Worm (Caenorhabditis elegans) whole organism, midembryonic: ENCODE results near the gene BE10.3.

Experiments
- cog-1 ChIP-seq: sonication (generic microtip); optimal IDR thresholded peaks from 2 replicates; lab custom pipeline; 2016; ENCODE audit warnings: missing genetic modification characterization, missing compliant biosample characterization
- flt-1 ChIP-seq: fragments of 200-800 bp; sonication (Bioruptor generic); IDR thresholded peaks from 2 replicates; pipeline ENCODE4 v1.3.6; 2022; ENCODE audit warnings: missing genetic modification characterization, missing compliant biosample characterization
- klf-2 ChIP-seq: fragments of 200-800 bp; sonication (Bioruptor generic); conservative IDR thresholded peaks from 2 replicates; pipeline ENCODE4 v1.3.6; 2022; ENCODE audit warnings: missing genetic modification reagents, missing genetic modification characterization, missing compliant biosample characterization
- ref-1 ChIP-seq: fragments of 200-800 bp; sonication (Bioruptor generic); conservative IDR thresholded peaks from 2 replicates; pipeline ENCODE4 v1.3.6; 2022; ENCODE audit warnings: missing genetic modification reagents, missing genetic modification characterization, missing compliant biosample characterization
- tab-1 ChIP-seq: fragments of 200-800 bp; sonication (Bioruptor generic); IDR thresholded peaks from 2 replicates; pipeline ENCODE4 v1.3.6; 2022; ENCODE audit warnings: missing genetic modification characterization, missing compliant biosample characterization
- ztf-29 ChIP-seq: fragments of 200-800 bp; sonication (Bioruptor generic); IDR thresholded peaks from 2 replicates; pipeline ENCODE4 v1.3.6; 2022; ENCODE audit warnings: missing genetic modification reagents, missing genetic modification characterization, missing compliant biosample characterization

DNA sequence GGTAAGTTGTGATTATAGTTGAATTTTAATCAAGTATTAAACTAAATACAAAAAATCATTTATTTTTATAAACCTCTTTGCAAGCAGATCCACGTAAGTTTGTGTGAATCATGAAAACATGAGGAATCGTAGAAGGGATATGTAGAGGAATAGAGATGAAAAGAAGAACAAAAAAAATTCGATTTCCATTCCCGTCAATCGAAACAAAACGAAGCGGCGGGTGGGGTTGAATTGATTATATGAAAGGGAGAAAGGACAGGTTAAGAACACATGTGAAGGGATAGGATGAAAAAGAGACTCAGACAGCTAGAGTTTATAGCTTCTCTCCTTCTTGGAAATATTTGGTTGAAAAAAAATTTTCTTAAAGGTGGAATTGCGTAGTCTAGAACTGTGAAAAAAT is 52.3 kb downstream of the BE10.3 start:
- TF ChIP-seq ztf-29 (GFP tag; lab: Robert Waterston, UW) (no peak), cog-1 (tag; lab: Kevin White, UChicago) (no peak), flt-1 (GFP tag; lab: Robert Waterston, UW) (no peak), tab-1 (GFP tag; lab: Robert Waterston, UW) (no peak), klf-2 (GFP tag; lab: Robert Waterston, UW) (no peak), ref-1 (no peak)
